Worm (Caenorhabditis elegans) whole organism, mixed stage, embryonic: ENCODE measurements around the gene F08F3.6.

Source experiments
- blmp-1 ChIP-seq: fragments of 150-350 bp; optimal IDR thresholded peaks from 2 replicates; lab custom pipeline; 2014; ENCODE audit warnings: missing biosample characterization, missing genetic modification characterization
- ceh-43 ChIP-seq: fragments of 200-800 bp; sonication (Bioruptor generic); optimal IDR thresholded peaks from 2 replicates; lab custom pipeline; 2018; ENCODE audit warnings: mild to moderate bottlenecking, missing genetic modification characterization, moderate library complexity, missing compliant biosample characterization
- ces-1 ChIP-seq: fragments of 150-350 bp; optimal IDR thresholded peaks from 2 replicates; lab custom pipeline; 2014; ENCODE audit warnings: missing biosample characterization, missing genetic modification reagents, missing genetic modification characterization
- lsy-2 ChIP-seq: fragments of 150-350 bp; optimal IDR thresholded peaks from 2 replicates; lab custom pipeline; 2014; ENCODE audit warnings: missing biosample characterization, missing genetic modification characterization
- pha-4 ChIP-seq: fragments of 150-350 bp; optimal IDR thresholded peaks from 2 replicates; lab custom pipeline; 2018; ENCODE audit warnings: missing biosample characterization, missing genetic modification reagents, missing genetic modification characterization
- snpc-4 ChIP-seq: fragments of 150-350 bp; optimal IDR thresholded peaks from 2 replicates; lab custom pipeline; 2014; ENCODE audit warnings: missing biosample characterization, missing genetic modification characterization
- unc-39 ChIP-seq: fragments of 150-350 bp; optimal IDR thresholded peaks from 2 replicates; lab custom pipeline; 2014; ENCODE audit warnings: missing biosample characterization, missing genetic modification characterization
- unc-62 ChIP-seq: fragments of 150-350 bp; optimal IDR thresholded peaks from 2 replicates; lab custom pipeline; 2014; ENCODE audit warnings: missing biosample characterization, missing genetic modification reagents, missing genetic modification characterization
- ztf-11 ChIP-seq: fragments of 150-350 bp; optimal IDR thresholded peaks from 2 replicates; lab custom pipeline; 2014; ENCODE audit warnings: missing biosample characterization, missing genetic modification characterization

- TF ChIP-seq ces-1 (GFP tag; lab: Kevin White, UChicago): no peak
- TF ChIP-seq unc-62 (GFP tag; lab: Kevin White, UChicago): no peak
- no peak for TF ChIP-seq ztf-11 (tag; lab: Kevin White, UChicago)
- no peak for TF ChIP-seq snpc-4 (tag; lab: Kevin White, UChicago)
- TF ChIP-seq unc-39 (tag; lab: Kevin White, UChicago): no peak
- no peak for TF ChIP-seq lsy-2
- no peak for TF ChIP-seq pha-4 (tag; lab: Kevin White, UChicago)
- TF ChIP-seq blmp-1 (tag; lab: Kevin White, UChicago): no peak
- no peak for TF ChIP-seq ceh-43 (GFP tag; lab: Kevin White, UChicago)
These were observed 47.7 kb downstream of the F08F3.6 start, which contains the start of gene C35A11.3 for ce11 chrV:5372118-5372517.
